Worm (Caenorhabditis elegans): Measurements from ENCODE around the gene srt-54.
"Not testable (repeated sequence)": the region's sequence is repeated elsewhere in the genome, so short reads cannot be mapped to it uniquely, and the experiment has no call there.

DNA sequence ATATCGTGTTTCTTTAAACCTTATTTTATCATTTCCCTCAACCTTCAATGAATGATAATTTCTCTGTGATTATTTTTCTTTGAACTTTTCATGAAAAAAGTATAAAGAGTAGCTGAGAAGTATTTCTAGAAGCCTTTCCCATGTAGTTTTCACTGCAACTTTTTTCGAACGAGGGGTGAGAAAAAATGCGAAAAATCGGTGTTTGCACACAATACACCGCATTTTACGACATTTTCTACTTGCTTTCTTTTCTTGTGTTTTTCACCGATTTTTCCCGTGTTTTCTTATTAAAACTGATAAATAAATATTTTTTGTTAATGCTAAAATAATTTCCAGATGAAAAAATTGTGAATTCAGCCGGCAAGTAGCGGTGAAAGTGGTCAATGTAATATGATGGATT lies 18.1 kb upstream of the srt-54 start, which contains the start of gene C50D2.10:
- not testable (repeated sequence) for TF ChIP-seq pha-4 (tag; optimal IDR thresholded peaks at IDR 0.05); nhr-11 (tag; optimal IDR thresholded peaks at IDR 0.05); ama-1 (optimal IDR thresholded peaks at IDR 0.05); Y22D7AL.16 (tag; optimal IDR thresholded peaks at IDR 0.05); ceh-9 (tag; optimal IDR thresholded peaks at IDR 0.05); sox-2 (GFP tag; IDR thresholded peaks at IDR 0.05); lin-11 (tag; optimal IDR thresholded peaks at IDR 0.05); syd-9 (tag; optimal IDR thresholded peaks at IDR 0.05)
